Worm (Caenorhabditis elegans) whole organism, L3 larva: ENCODE data around the gene clec-40.

Experiments
- ama-1 ChIP-seq: fragments of 150-350 bp; optimal IDR thresholded peaks from 2 replicates; lab custom pipeline; 2018
- lsy-12 ChIP-seq: sonication (generic microtip); optimal IDR thresholded peaks from 2 replicates; lab custom pipeline; 2016; ENCODE audit warnings: mild to moderate bottlenecking, missing genetic modification characterization, missing compliant biosample characterization
- mdl-1 ChIP-seq: fragments of 150-350 bp; optimal IDR thresholded peaks from 2 replicates; lab custom pipeline; 2014; ENCODE audit warnings: missing biosample characterization, missing genetic modification characterization
- nhr-28 ChIP-seq: fragments of 150-350 bp; optimal IDR thresholded peaks from 2 replicates; lab custom pipeline; 2014; ENCODE audit warnings: missing biosample characterization, missing genetic modification characterization
- unc-62 ChIP-seq: fragments of 150-350 bp; sonication (generic microtip); optimal IDR thresholded peaks from 4 replicates; lab custom pipeline; 2014; ENCODE audit warnings: missing biosample characterization, missing genetic modification reagents, missing genetic modification characterization

ce11 chrV:16848498-16848897 lies 7.6 kb upstream of the clec-40 start, which contains the start of the genes clec-36 and clec-26:
- TF ChIP-seq ama-1 (lab: Kevin White, UChicago) (no peak), mdl-1 (no peak), nhr-28 (tag; lab: Kevin White, UChicago) (no peak), unc-62 (no peak), lsy-12 (no peak)
